Worm (Caenorhabditis elegans) whole organism, L2 larva: Measurements from ENCODE around the gene R10F2.6.

Experiments
- ZK546.5 ChIP-seq: sonication (generic microtip); optimal IDR thresholded peaks from 2 replicates; lab custom pipeline; 2017; ENCODE audit warnings: missing biosample characterization, missing genetic modification characterization
- elt-1 ChIP-seq: fragments of 150-350 bp; optimal IDR thresholded peaks from 2 replicates; lab custom pipeline; 2014; ENCODE audit warnings: missing biosample characterization, missing genetic modification characterization
- nhr-12 ChIP-seq: fragments of 150-350 bp; optimal IDR thresholded peaks from 2 replicates; lab custom pipeline; 2014; ENCODE audit warnings: missing biosample characterization, missing genetic modification characterization
- nhr-25 ChIP-seq: fragments of 150-350 bp; sonication (generic microtip); optimal IDR thresholded peaks from 3 replicates; lab custom pipeline; 2014; ENCODE audit warnings: missing biosample characterization, missing genetic modification characterization
- unc-62 ChIP-seq: fragments of 150-350 bp; optimal IDR thresholded peaks from 2 replicates; lab custom pipeline; 2014; ENCODE audit warnings: missing biosample characterization, missing genetic modification reagents, missing genetic modification characterization
- zag-1 ChIP-seq: fragments of 150-350 bp; optimal IDR thresholded peaks from 2 replicates; lab custom pipeline; 2014; ENCODE audit warnings: missing biosample characterization, missing genetic modification characterization

ce11 chrIII:2891443-2891842 is 52.5 kb downstream of the R10F2.6 start, which contains the start of gene F56F11.1:
- TF ChIP-seq elt-1 (tag; lab: Kevin White, UChicago) (no peak), nhr-12 (no peak), zag-1 (no peak), unc-62 (GFP tag; lab: Kevin White, UChicago) (no peak), nhr-25 (tag; lab: Kevin White, UChicago) (no peak), ZK546.5 (tag; lab: Kevin White, UChicago) (no peak)
